Worm (Caenorhabditis elegans): ENCODE data around the gene snu-13.

snu-13 gene

DNA sequence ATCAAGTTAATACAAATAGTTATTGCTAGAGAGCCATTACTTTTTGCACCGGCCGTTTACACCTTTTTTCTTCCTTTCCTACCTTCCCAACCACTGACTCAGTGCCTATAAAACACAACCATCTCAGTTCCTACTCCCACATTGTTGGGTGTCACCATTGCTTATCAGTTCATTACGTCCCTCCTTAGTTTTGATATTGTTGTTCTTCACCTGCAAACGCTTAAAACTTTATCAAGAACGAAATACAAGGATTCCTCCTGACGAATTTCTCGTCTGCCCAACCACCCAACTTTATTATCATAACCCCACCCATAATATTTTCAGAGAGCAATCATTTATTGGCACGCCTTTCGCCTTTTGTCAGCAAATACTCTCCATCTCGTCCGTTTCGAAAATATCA lies 31.3 kb downstream of the snu-13 start:
- TF ChIP-seq pqm-1 (tag; optimal IDR thresholded peaks at IDR 0.05): peak; percentile 11
- TF ChIP-seq ets-5 (GFP tag; IDR thresholded peaks at IDR 0.05): no peak
- TF ChIP-seq elt-2 (tag; optimal IDR thresholded peaks at IDR 0.05): peak; percentile 80
- no peak for TF ChIP-seq lin-35 (GFP tag; optimal IDR thresholded peaks at IDR 0.05)
- peak; percentile 14 for TF ChIP-seq lin-14 (GFP tag; optimal IDR thresholded peaks at IDR 0.05)

DNA sequence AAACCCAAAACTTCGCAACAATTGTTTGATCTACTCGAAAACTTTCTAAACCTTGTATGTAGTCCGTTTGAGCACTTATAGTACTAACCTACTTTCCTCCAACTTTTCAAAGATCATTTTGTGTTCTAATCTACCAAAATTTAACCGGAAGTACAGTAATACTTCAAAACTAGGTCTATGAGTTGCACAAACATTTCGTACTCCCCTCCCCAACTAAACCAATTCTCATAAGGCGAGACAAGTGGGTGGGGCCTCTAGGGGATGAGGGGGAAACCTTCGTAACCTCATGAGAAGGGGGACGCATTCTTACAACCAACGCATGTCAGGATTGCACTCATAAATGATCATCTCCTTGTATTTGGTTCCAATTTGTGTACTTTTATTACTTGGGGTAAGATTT lies 36.5 kb downstream of the snu-13 start, which contains the start of gene cutl-9:
TSS of gene cutl-9 (plus strand) at position 301 of the 400 bp plus-strand sequence.
- no peak for TF ChIP-seq Y116A8C.19 (tag; optimal IDR thresholded peaks at IDR 0.05; ENCODE audit: borderline replicate concordance)
- no peak for TF ChIP-seq irx-1 (tag; optimal IDR thresholded peaks at IDR 0.05)
- TF ChIP-seq jun-1 (tag; optimal IDR thresholded peaks at IDR 0.05): no peak
- TF ChIP-seq F16B12.6 (tag; optimal IDR thresholded peaks at IDR 0.05): no peak
- no peak for TF ChIP-seq nhr-76 (tag; optimal IDR thresholded peaks at IDR 0.05)
- TF ChIP-seq nhr-12 (tag; optimal IDR thresholded peaks at IDR 0.05): no peak
- no peak for TF ChIP-seq aly-2 (tag; optimal IDR thresholded peaks at IDR 0.05)
- no peak for TF ChIP-seq lin-35 (GFP tag; optimal IDR thresholded peaks at IDR 0.05)
- no peak for TF ChIP-seq ceh-82 (tag; optimal IDR thresholded peaks at IDR 0.05)
- TF ChIP-seq hlh-4 (tag; optimal IDR thresholded peaks at IDR 0.05): no peak
- no peak for TF ChIP-seq vab-15 (tag; optimal IDR thresholded peaks at IDR 0.05)
- TF ChIP-seq xbp-1 (tag; optimal IDR thresholded peaks at IDR 0.05): no peak
- no peak for TF ChIP-seq lin-39 (tag; optimal IDR thresholded peaks at IDR 0.05)
- no peak for TF ChIP-seq snpc-4 (tag; optimal IDR thresholded peaks at IDR 0.05)

DNA sequence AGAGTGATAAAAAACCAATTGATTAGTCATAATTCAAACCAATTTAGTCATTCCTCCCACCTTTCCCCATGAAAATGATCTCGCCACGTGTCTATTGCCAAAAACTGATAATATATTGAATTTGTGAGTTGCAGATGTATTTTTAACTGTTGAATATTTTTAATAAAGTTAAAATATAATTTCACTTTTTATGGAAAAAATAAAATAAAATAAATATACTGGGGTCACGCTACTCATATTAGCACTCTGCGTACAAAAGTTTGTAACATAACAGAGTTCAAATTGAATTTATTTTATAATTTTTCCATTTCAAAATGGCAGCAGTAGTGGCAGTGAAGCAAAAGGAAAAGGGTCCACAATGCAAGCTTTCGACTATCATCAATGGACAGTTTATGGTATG lies 40.3 kb downstream of the snu-13 start, which contains the start of gene C14A4.13:
TSS of gene C14A4.13 (plus strand) at position 301 of the 400 bp plus-strand sequence.
- TF ChIP-seq lin-14 (GFP tag; optimal IDR thresholded peaks at IDR 0.05) (no peak), sptf-1 (tag; optimal IDR thresholded peaks at IDR 0.05) (no peak), ceh-90 (tag; optimal IDR thresholded peaks at IDR 0.05) (no peak), isw-1 (GFP tag; IDR thresholded peaks at IDR 0.05) (no peak), nhr-12 (tag; optimal IDR thresholded peaks at IDR 0.05) (no peak), hpl-2 (GFP tag; optimal IDR thresholded peaks at IDR 0.05) (no peak), unc-30 (tag; optimal IDR thresholded peaks at IDR 0.05) (no peak), nhr-84 (tag; optimal IDR thresholded peaks at IDR 0.05) (no peak), mep-1 (tag; optimal IDR thresholded peaks at IDR 0.05) (no peak), hlh-17 (GFP tag; optimal IDR thresholded peaks at IDR 0.05; ENCODE audit: borderline replicate concordance) (no peak), ets-5 (GFP tag; IDR thresholded peaks at IDR 0.05) (no peak), nhr-11 (tag; optimal IDR thresholded peaks at IDR 0.05) (no peak), snu-23 (GFP tag; optimal IDR thresholded peaks at IDR 0.05) (no peak), vab-15 (tag; optimal IDR thresholded peaks at IDR 0.05) (no peak), zag-1 (tag; optimal IDR thresholded peaks at IDR 0.05) (no peak), alr-1 (tag; optimal IDR thresholded peaks at IDR 0.05; ENCODE audit: borderline replicate concordance) (no peak), lin-35 (GFP tag; optimal IDR thresholded peaks at IDR 0.05) (no peak), efl-3 (GFP tag; optimal IDR thresholded peaks at IDR 0.05) (no peak), efl-1 (optimal IDR thresholded peaks at IDR 0.05) (no peak), efl-1 (GFP tag; optimal IDR thresholded peaks at IDR 0.05 in 1 of 2) (no peak)

DNA sequence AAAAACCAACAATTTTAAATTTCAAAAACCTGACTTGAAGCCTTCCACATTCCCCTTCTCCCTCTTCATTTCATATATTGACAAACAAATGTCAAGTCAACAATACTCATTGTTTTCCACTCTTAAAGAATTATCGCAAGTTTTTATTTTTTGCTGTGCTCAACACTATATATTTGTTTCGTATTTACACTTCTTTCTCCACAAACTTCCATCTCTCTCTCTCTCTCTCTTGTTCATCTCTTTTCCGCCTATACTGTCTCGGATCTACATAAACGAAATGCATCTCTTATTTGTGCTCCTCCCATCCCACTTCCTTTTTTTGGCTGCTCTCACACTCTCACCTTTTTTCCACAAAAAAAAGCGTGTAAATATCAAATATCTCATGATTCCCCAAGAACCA lies 45.7 kb downstream of the snu-13 start, which contains the start of gene C14A4.12:
TSS of gene C14A4.12 (plus strand) at position 301 of the 400 bp plus-strand sequence.
- no peak for TF ChIP-seq mab-9 (GFP tag; IDR thresholded peaks at IDR 0.05)
- no peak for TF ChIP-seq ceh-82 (tag; optimal IDR thresholded peaks at IDR 0.05)
- no peak for TF ChIP-seq skn-1 (tag; optimal IDR thresholded peaks at IDR 0.05)
- no peak for TF ChIP-seq nhr-76 (tag; optimal IDR thresholded peaks at IDR 0.05)
- TF ChIP-seq ets-5 (GFP tag; IDR thresholded peaks at IDR 0.05): no peak
- no peak for TF ChIP-seq nhr-12 (tag; optimal IDR thresholded peaks at IDR 0.05)

DNA sequence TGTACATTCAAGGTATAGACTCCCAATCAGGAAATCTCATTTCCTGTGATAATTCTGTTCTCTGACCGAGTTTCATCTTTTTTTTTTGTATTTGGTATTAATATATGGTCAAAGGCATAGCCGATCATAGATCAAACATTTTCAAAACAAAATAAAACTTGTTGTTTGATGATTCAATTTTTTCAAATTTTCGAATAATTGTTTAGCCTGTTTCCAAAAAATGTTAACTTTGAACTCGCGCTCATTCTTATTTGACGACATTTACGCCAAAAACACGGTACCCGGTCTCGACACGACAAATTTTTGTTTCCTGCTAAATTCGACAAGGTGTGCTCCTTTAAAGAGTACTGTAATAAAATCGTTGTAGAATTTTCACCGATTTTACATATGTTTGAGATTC lies 49.6 kb downstream of the snu-13 start:
- TF ChIP-seq Y116A8C.19 (tag; optimal IDR thresholded peaks at IDR 0.05; ENCODE audit: borderline replicate concordance) (no peak), efl-1 (optimal IDR thresholded peaks at IDR 0.05) (no peak), efl-1 (GFP tag; optimal IDR thresholded peaks at IDR 0.05 in 1 of 2) (peak in 1 of 2 experiments; percentile 65)

All from whole organism, L1 larva.